Fruit fly (Drosophila melanogaster) whole organism, embryonic: ENCODE measurements around the gene QIL1.

ENCODE experiments used
- ATbp ChIP-seq: fragments of 200-800 bp; sonication (Bioruptor generic); optimal IDR thresholded peaks from 2 replicates; lab custom pipeline; 2017; ENCODE audit warnings: missing biosample characterization, mild to moderate bottlenecking, missing genetic modification characterization, missing genetic modification reagents
- Asciz ChIP-seq: fragments of 200-800 bp; sonication (Bioruptor generic); optimal IDR thresholded peaks from 2 replicates; lab custom pipeline; 2017; ENCODE audit warnings: missing biosample characterization, mild to moderate bottlenecking, missing genetic modification characterization, missing genetic modification reagents
- Atf-2 ChIP-seq: fragments of 200-800 bp; sonication (Bioruptor generic); optimal IDR thresholded peaks from 2 replicates; lab custom pipeline; 2016; ENCODE audit warnings: missing biosample characterization, missing genetic modification characterization
- Blimp-1 ChIP-seq: fragments of 200-800 bp; sonication (Bioruptor generic); optimal IDR thresholded peaks from 3 replicates; lab custom pipeline; 2018; ENCODE audit warnings: missing biosample characterization, missing genetic modification characterization, mild to moderate bottlenecking, moderate library complexity, missing genetic modification reagents
- CG10209 ChIP-seq: fragments of 200-800 bp; sonication (Bioruptor generic); optimal IDR thresholded peaks from 3 replicates; lab custom pipeline; 2017; ENCODE audit warnings: missing biosample characterization, mild to moderate bottlenecking, missing genetic modification characterization, missing genetic modification reagents
- CG11504 ChIP-seq: fragments of 200-800 bp; sonication (Bioruptor generic); optimal IDR thresholded peaks from 3 replicates; lab custom pipeline; 2019; ENCODE audit warnings: missing biosample characterization, mild to moderate bottlenecking, missing genetic modification characterization, moderate library complexity
- CG12219 ChIP-seq: fragments of 200-800 bp; sonication (Bioruptor generic); optimal IDR thresholded peaks from 3 replicates; lab custom pipeline; 2018; ENCODE audit warnings: missing biosample characterization, mild to moderate bottlenecking, missing genetic modification characterization
- CG1233 ChIP-seq: fragments of 200-800 bp; sonication (Bioruptor generic); optimal IDR thresholded peaks from 4 replicates; lab custom pipeline; 2018; ENCODE audit warnings: missing biosample characterization, mild to moderate bottlenecking, missing genetic modification characterization
- CG14667 ChIP-seq: fragments of 200-800 bp; sonication (Bioruptor generic); IDR thresholded peaks from 2 replicates; pipeline ENCODE4 v1.3.6; 2022; ENCODE audit warnings: missing biosample characterization, missing genetic modification characterization
- CG15514 ChIP-seq: fragments of 200-800 bp; sonication (Bioruptor generic); optimal IDR thresholded peaks from 3 replicates; lab custom pipeline; 2017; ENCODE audit warnings: missing biosample characterization, missing genetic modification characterization, mild to moderate bottlenecking, moderate library complexity, missing genetic modification reagents
- CG16813 ChIP-seq: fragments of 200-800 bp; sonication (Bioruptor generic); IDR thresholded peaks from 3 replicates; pipeline ENCODE4 v1.3.6; 2022; ENCODE audit warnings: missing biosample characterization, missing genetic modification characterization; ENCODE audit not compliant: partially characterized antibody
- CG17359 ChIP-seq: fragments of 200-800 bp; sonication (Bioruptor generic); optimal IDR thresholded peaks from 3 replicates; lab custom pipeline; 2018; ENCODE audit warnings: missing biosample characterization, mild to moderate bottlenecking, missing genetic modification characterization, moderate library complexity
- CG17361 ChIP-seq: fragments of 200-800 bp; sonication (Bioruptor generic); IDR thresholded peaks from 3 replicates; pipeline ENCODE4 v1.3.6; 2022; ENCODE audit warnings: missing biosample characterization, missing genetic modification characterization
- CG17829 ChIP-seq: fragments of 200-800 bp; optimal IDR thresholded peaks from 2 replicates; lab custom pipeline; 2019; ENCODE audit warnings: missing biosample characterization, mild to moderate bottlenecking, missing genetic modification characterization, moderate library complexity
- CG18764 ChIP-seq: fragments of 200-800 bp; sonication (Bioruptor generic); optimal IDR thresholded peaks from 3 replicates; lab custom pipeline; 2016; ENCODE audit warnings: missing biosample characterization, missing genetic modification characterization
- CG2116 ChIP-seq: fragments of 200-800 bp; sonication (Bioruptor generic); optimal IDR thresholded peaks from 3 replicates; lab custom pipeline; 2018; ENCODE audit warnings: missing biosample characterization, mild to moderate bottlenecking, missing genetic modification characterization
- CG30020 ChIP-seq: fragments of 200-800 bp; optimal IDR thresholded peaks from 2 replicates; lab custom pipeline; 2019; ENCODE audit warnings: missing biosample characterization, mild to moderate bottlenecking, missing genetic modification characterization, moderate library complexity
- CG30403 ChIP-seq: fragments of 200-800 bp; sonication (Bioruptor generic); optimal IDR thresholded peaks from 3 replicates; lab custom pipeline; 2016; ENCODE audit warnings: missing biosample characterization, missing genetic modification characterization
- CG4404 ChIP-seq: fragments of 200-800 bp; sonication (Bioruptor generic); IDR thresholded peaks from 2 replicates; pipeline ENCODE4 v1.3.6; 2022; ENCODE audit warnings: missing biosample characterization, missing genetic modification characterization
- CG5245 ChIP-seq: fragments of 200-800 bp; sonication (Bioruptor generic); optimal IDR thresholded peaks from 3 replicates; lab custom pipeline; 2016; ENCODE audit warnings: missing biosample characterization, missing genetic modification characterization
- CG7556 ChIP-seq: fragments of 200-800 bp; sonication (Bioruptor generic); optimal IDR thresholded peaks from 2 replicates; lab custom pipeline; 2017; ENCODE audit warnings: missing biosample characterization, mild to moderate bottlenecking, missing genetic modification characterization
- Dip3 ChIP-seq: fragments of 200-800 bp; sonication (Bioruptor generic); optimal IDR thresholded peaks from 3 replicates; lab custom pipeline; 2016; ENCODE audit warnings: missing biosample characterization, missing genetic modification characterization
- Ets65A ChIP-seq: fragments of 200-800 bp; sonication (Bioruptor generic); peaks from one replicate; lab custom pipeline; 2016; ENCODE audit warnings: missing biosample characterization, missing genetic modification characterization
- Fer1 ChIP-seq: fragments of 200-800 bp; sonication (Bioruptor generic); optimal IDR thresholded peaks from 2 replicates; lab custom pipeline; 2017; ENCODE audit warnings: missing biosample characterization, mild to moderate bottlenecking, missing genetic modification characterization
- Fer2 ChIP-seq: fragments of 200-800 bp; sonication (Bioruptor generic); optimal IDR thresholded peaks from 2 replicates; lab custom pipeline; 2018; ENCODE audit warnings: missing biosample characterization, mild to moderate bottlenecking, missing genetic modification characterization, moderate library complexity
- Meics ChIP-seq: fragments of 200-800 bp; sonication (Bioruptor generic); optimal IDR thresholded peaks from 2 replicates; lab custom pipeline; 2017; ENCODE audit warnings: missing biosample characterization, mild to moderate bottlenecking, missing genetic modification characterization
- PHDP ChIP-seq: fragments of 200-800 bp; sonication (Bioruptor generic); optimal IDR thresholded peaks from 3 replicates; lab custom pipeline; 2018; ENCODE audit warnings: missing biosample characterization, mild to moderate bottlenecking, missing genetic modification characterization, moderate library complexity
- Rfx ChIP-seq: fragments of 200-800 bp; sonication (Bioruptor generic); IDR thresholded peaks from 2 replicates; pipeline ENCODE4 v1.3.6; 2022; ENCODE audit warnings: missing biosample characterization, missing genetic modification characterization
- Scr ChIP-seq: fragments of 200-800 bp; sonication (Bioruptor generic); IDR thresholded peaks from 2 replicates; pipeline ENCODE4 v1.3.6; 2022; ENCODE audit warnings: missing biosample characterization, missing genetic modification characterization; ENCODE audit not compliant: partially characterized antibody
- Xbp1 ChIP-seq: fragments of 200-800 bp; sonication (Bioruptor generic); optimal IDR thresholded peaks from 3 replicates; lab custom pipeline; 2016; ENCODE audit warnings: missing biosample characterization, mild to moderate bottlenecking, missing genetic modification characterization
- Xrp1 ChIP-seq: fragments of 200-800 bp; sonication (Bioruptor generic); IDR thresholded peaks from 2 replicates; pipeline ENCODE4 v1.3.6; 2022; ENCODE audit warnings: missing biosample characterization, missing genetic modification characterization
- YL-1 ChIP-seq: fragments of 200-800 bp; sonication (Bioruptor generic); optimal IDR thresholded peaks from 3 replicates; lab custom pipeline; 2017; ENCODE audit warnings: missing biosample characterization, mild to moderate bottlenecking, missing genetic modification characterization
- crol ChIP-seq: fragments of 200-800 bp; sonication (Bioruptor generic); IDR thresholded peaks from 2 replicates; pipeline ENCODE4 v1.3.6; 2022; ENCODE audit warnings: missing biosample characterization, missing genetic modification characterization
- dan ChIP-seq: fragments of 200-800 bp; sonication (Bioruptor generic); IDR thresholded peaks from 2 replicates; pipeline ENCODE4 v1.3.6; 2022; ENCODE audit warnings: missing biosample characterization, missing genetic modification characterization
- dpn ChIP-seq, 2 experiments: fragments of 200-800 bp; sonication (Bioruptor generic); optimal IDR thresholded peaks; 3 replicates each; lab custom pipeline; 2016; ENCODE audit warnings: missing biosample characterization in 2 of 2, missing genetic modification characterization in 2 of 2
- exex ChIP-seq: fragments of 200-800 bp; sonication (Bioruptor generic); optimal IDR thresholded peaks from 4 replicates; lab custom pipeline; 2018; ENCODE audit warnings: missing biosample characterization, mild to moderate bottlenecking, missing genetic modification characterization, moderate library complexity
- kah ChIP-seq: fragments of 200-800 bp; sonication (Bioruptor generic); optimal IDR thresholded peaks from 2 replicates; lab custom pipeline; 2018; ENCODE audit warnings: missing biosample characterization, mild to moderate bottlenecking, missing genetic modification characterization
- lmd ChIP-seq: fragments of 200-800 bp; sonication (Bioruptor generic); IDR thresholded peaks from 2 replicates; pipeline ENCODE4 v1.3.6; 2022; ENCODE audit warnings: missing biosample characterization, missing genetic modification characterization
- pan ChIP-seq, 4 experiments: fragments of >200 bp in 3 of 4; fragments of 200-800 bp in 1 of 4; sonication (Bioruptor generic) in 1 of 4; optimal IDR thresholded peaks in 3 of 4; IDR thresholded peaks in 1 of 4; 2 replicates each; pipeline versions ENCODE4 v1.3.6 to Lab custom; 2017 to 2022; ENCODE audit warnings: missing biosample characterization in 2 of 4, missing genetic modification characterization in 2 of 4, mixed read lengths in 1 of 4
- pfk ChIP-seq: fragments of 200-800 bp; sonication (Bioruptor generic); optimal IDR thresholded peaks from 2 replicates; lab custom pipeline; 2018; ENCODE audit warnings: missing biosample characterization, mild to moderate bottlenecking, missing genetic modification characterization, moderate library complexity
- phol ChIP-seq: fragments of 200-800 bp; sonication (Bioruptor generic); optimal IDR thresholded peaks from 3 replicates; lab custom pipeline; 2018; ENCODE audit warnings: missing biosample characterization, mild to moderate bottlenecking, missing genetic modification characterization, moderate library complexity
- ranshi ChIP-seq: fragments of 200-800 bp; sonication (Bioruptor generic); IDR thresholded peaks from 2 replicates; pipeline ENCODE4 v1.3.6; 2022; ENCODE audit warnings: missing biosample characterization, missing genetic modification characterization
- tap ChIP-seq: fragments of 200-800 bp; optimal IDR thresholded peaks from 3 replicates; lab custom pipeline; 2019; ENCODE audit warnings: missing biosample characterization, mild to moderate bottlenecking, missing genetic modification characterization, moderate library complexity
- tgo ChIP-seq: fragments of 200-800 bp; sonication (Bioruptor generic); IDR thresholded peaks from 3 replicates; pipeline ENCODE4 v1.3.6; 2022; ENCODE audit warnings: missing biosample characterization, missing genetic modification characterization
- tio ChIP-seq: fragments of 200-800 bp; sonication (Bioruptor generic); optimal IDR thresholded peaks from 2 replicates; lab custom pipeline; 2017; ENCODE audit warnings: missing biosample characterization, missing genetic modification characterization, inconsistent platforms
- vvl ChIP-seq: fragments of 200-800 bp; sonication (Bioruptor generic); IDR thresholded peaks from 2 replicates; pipeline ENCODE4 v1.3.6; 2022; ENCODE audit warnings: missing biosample characterization, missing genetic modification characterization
- zfh1 ChIP-seq: fragments of 200-800 bp; sonication (Bioruptor generic); IDR thresholded peaks from 3 replicates; pipeline ENCODE4 v1.3.6; 2022; ENCODE audit warnings: missing biosample characterization, missing genetic modification characterization

QIL1 gene

dm6 chr3L:17458856-17459518 lies 6.8 kb upstream of the QIL1 start (continued):
- peak; percentile 46 for TF ChIP-seq Xbp1 (GFP tag; lab: Kevin White, UChicago)
- TF ChIP-seq tap (tag; lab: Kevin White, UChicago): peak; percentile 10
- TF ChIP-seq CG16813 (GFP tag; lab: Robert Waterston, UW): no peak
- no peak for TF ChIP-seq exex (tag; lab: Kevin White, UChicago)
- TF ChIP-seq Scr (GFP tag; lab: Robert Waterston, UW): no peak
- peak; percentile 76 for TF ChIP-seq Xrp1 (GFP tag; lab: Robert Waterston, UW)
- peak; percentile 29 for TF ChIP-seq PHDP (tag; lab: Kevin White, UChicago)
- TF ChIP-seq CG17359 (tag; lab: Kevin White, UChicago): peak; percentile 55
- TF ChIP-seq CG11504: peak; percentile 59
- peak; percentile 19; the same call in 1 of the 3 replicates for TF ChIP-seq tgo (GFP tag; lab: Robert Waterston, UW)
- peak; percentile 17 for TF ChIP-seq ATbp (GFP tag; lab: Kevin White, UChicago)
- peak; percentile 37 for TF ChIP-seq Fer1 (GFP tag; lab: Kevin White, UChicago)
- peak; percentile 77 for TF ChIP-seq crol (GFP tag; lab: Robert Waterston, UW)
- TF ChIP-seq Dip3: no peak
- TF ChIP-seq CG10209 (GFP tag; lab: Kevin White, UChicago): peak; percentile 25
- peak; percentile 20 for TF ChIP-seq phol
- TF ChIP-seq dan (GFP tag; lab: Robert Waterston, UW): no peak
- TF ChIP-seq CG5245 (GFP tag; lab: Kevin White, UChicago): no peak
- peak; percentile 58 for TF ChIP-seq vvl (GFP tag; lab: Robert Waterston, UW)
- peak; percentile 81 for TF ChIP-seq Ets65A (GFP tag; lab: Kevin White, UChicago)
- TF ChIP-seq Meics (GFP tag; lab: Kevin White, UChicago): peak; percentile 39
- no peak for TF ChIP-seq pfk
- peak; percentile 32 for TF ChIP-seq CG30403 (GFP tag; lab: Kevin White, UChicago)
- TF ChIP-seq CG17829 (tag; lab: Kevin White, UChicago): peak; percentile 38
- TF ChIP-seq zfh1: peak; percentile 63; the same call in 2 of the 3 replicates
- TF ChIP-seq tio: peak; percentile 12
- TF ChIP-seq CG4404 (GFP tag; lab: Robert Waterston, UW): 0 out of 2 replicates have a peak, but pooled peaks have one; percentile 26
- peak; percentile 44 for TF ChIP-seq Blimp-1 (GFP tag; lab: Kevin White, UChicago)

dm6 chr3L:17461369-17462012 lies 4.3 kb upstream of the QIL1 start:
- 0 out of 2 replicates have a peak, but pooled peaks have one; percentile 31 for TF ChIP-seq CG14667 (GFP tag; lab: Robert Waterston, UW)
- TF ChIP-seq CG30020 (tag; lab: Kevin White, UChicago): no peak
- TF ChIP-seq Asciz (GFP tag; lab: Kevin White, UChicago): no peak
- TF ChIP-seq lmd (GFP tag; lab: Robert Waterston, UW): peak; percentile 11; the same call in 1 of the 2 replicates
- peak; percentile 45; the same call in 1 of the 2 replicates for TF ChIP-seq ranshi (GFP tag; lab: Robert Waterston, UW)
- no peak for TF ChIP-seq CG18764
- no peak for TF ChIP-seq CG2116
- no peak for TF ChIP-seq Atf-2
- no peak for TF ChIP-seq CG15514 (GFP tag; lab: Kevin White, UChicago)
- TF ChIP-seq Dip3: no peak
- TF ChIP-seq YL-1 (GFP tag; lab: Kevin White, UChicago): no peak
- TF ChIP-seq CG1233 (GFP tag; lab: Kevin White, UChicago): no peak
- TF ChIP-seq zfh1: peak; percentile 37; the same call in 1 of the 3 replicates
- no peak for TF ChIP-seq Fer2 (tag; lab: Kevin White, UChicago)
- peak; percentile 20 for TF ChIP-seq ATbp (GFP tag; lab: Kevin White, UChicago)
- TF ChIP-seq Rfx (GFP tag; lab: Robert Waterston, UW): peak; percentile 48
- TF ChIP-seq kah: no peak
- 0 out of 3 replicates have a peak, but pooled peaks have one; percentile 9 for TF ChIP-seq CG17361
- no peak for TF ChIP-seq dpn (GFP tag; optimal IDR thresholded peaks at IDR 0.05; lab: Kevin White, UChicago)
- TF ChIP-seq CG12219 (GFP tag; lab: Kevin White, UChicago): no peak
- TF ChIP-seq pan (optimal IDR thresholded peaks at IDR 0.05; lab: Kevin White, UChicago): no peak
- peak in 1 of 2 experiments; percentile 43 for TF ChIP-seq pan (GFP tag; optimal IDR thresholded peaks at IDR 0.05 in 1 of 2, IDR thresholded peaks at IDR 0.05 in 1 of 2)
- TF ChIP-seq CG7556: no peak
